Worm (Caenorhabditis elegans): ENCODE measurements around the gene cfim-2.

DNA sequence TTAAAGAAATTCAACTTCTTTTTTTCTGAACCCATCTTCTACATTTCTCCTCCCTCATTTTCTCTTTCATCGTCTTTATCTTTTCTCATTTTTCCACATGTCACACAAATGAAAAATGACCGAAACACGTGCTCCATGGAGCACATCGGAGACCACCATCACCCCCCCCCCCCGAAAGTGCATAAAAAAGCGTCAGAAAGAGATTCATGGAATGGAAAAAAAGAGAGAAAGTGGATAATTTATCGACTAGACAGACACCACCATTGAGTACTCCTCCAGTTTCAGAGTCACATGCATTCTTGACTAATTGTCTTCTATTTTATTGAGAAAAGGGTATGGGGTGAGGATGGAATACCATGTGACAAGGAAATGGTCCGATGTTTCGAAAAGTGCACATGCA lies 21.0 kb downstream of the cfim-2 start:
- TF ChIP-seq ama-1 (optimal IDR thresholded peaks at IDR 0.05), result no peak
- TF ChIP-seq snpc-1.2 (GFP tag; IDR thresholded peaks at IDR 0.05), result no peak
- TF ChIP-seq lin-15B (tag; optimal IDR thresholded peaks at IDR 0.05), result no peak
- no peak for TF ChIP-seq zfp-3 (GFP tag; conservative IDR thresholded peaks at IDR 0.05)
- no peak for TF ChIP-seq pha-4 (GFP tag; IDR thresholded peaks at IDR 0.05)
- no peak for TF ChIP-seq pha-4 (tag; optimal IDR thresholded peaks at IDR 0.05)
- no peak for TF ChIP-seq aly-2 (tag; optimal IDR thresholded peaks at IDR 0.05)
- no peak for TF ChIP-seq fos-1 (tag; optimal IDR thresholded peaks at IDR 0.05)
- no peak for TF ChIP-seq fkh-10 (GFP tag; optimal IDR thresholded peaks at IDR 0.05)
- TF ChIP-seq unc-62 (GFP tag; optimal IDR thresholded peaks at IDR 0.05 in 1 of 2), result peak in 1 of 2 experiments; percentile 97
- no peak for TF ChIP-seq unc-62 (tag; optimal IDR thresholded peaks at IDR 0.05)
- TF ChIP-seq ceh-82 (tag; optimal IDR thresholded peaks at IDR 0.05), result no peak
- TF ChIP-seq dmd-8 (GFP tag; IDR thresholded peaks at IDR 0.05), result no peak
